Fruit fly (Drosophila melanogaster) whole organism, embryonic: ENCODE data around the gene cyr.

Source experiments
- Atf3 ChIP-seq: fragments of 200-800 bp; sonication (Bioruptor generic); optimal IDR thresholded peaks from 3 replicates; lab custom pipeline; 2016; ENCODE audit warnings: missing biosample characterization, missing genetic modification characterization
- CG17612 ChIP-seq: fragments of 200-800 bp; sonication (Bioruptor generic); IDR thresholded peaks from 2 replicates; pipeline ENCODE4 v1.3.6; 2022; ENCODE audit warnings: missing biosample characterization, missing genetic modification characterization
- CG30403 ChIP-seq: fragments of 200-800 bp; sonication (Bioruptor generic); optimal IDR thresholded peaks from 3 replicates; lab custom pipeline; 2016; ENCODE audit warnings: missing biosample characterization, missing genetic modification characterization
- CG4282 ChIP-seq: fragments of 200-800 bp; sonication (Bioruptor generic); optimal IDR thresholded peaks from 2 replicates; lab custom pipeline; 2016; ENCODE audit warnings: missing biosample characterization, missing genetic modification characterization
- CG4854 ChIP-seq: fragments of 200-800 bp; sonication (Bioruptor generic); optimal IDR thresholded peaks from 2 replicates; lab custom pipeline; 2016; ENCODE audit warnings: missing biosample characterization, missing genetic modification characterization, inconsistent platforms
- CG5245 ChIP-seq: fragments of 200-800 bp; sonication (Bioruptor generic); optimal IDR thresholded peaks from 3 replicates; lab custom pipeline; 2016; ENCODE audit warnings: missing biosample characterization, missing genetic modification characterization
- CG6272 ChIP-seq: fragments of 200-800 bp; sonication (Bioruptor generic); IDR thresholded peaks from 2 replicates; pipeline ENCODE4 v1.3.6; 2022; ENCODE audit warnings: missing biosample characterization, missing genetic modification characterization
- CG6654 ChIP-seq: fragments of 200-800 bp; sonication (Bioruptor generic); optimal IDR thresholded peaks from 2 replicates; lab custom pipeline; 2017; ENCODE audit warnings: missing biosample characterization, mild to moderate bottlenecking, missing genetic modification characterization
- Gsc ChIP-seq: fragments of 200-800 bp; sonication (Bioruptor generic); IDR thresholded peaks from 2 replicates; pipeline ENCODE4 v1.3.6; 2022; ENCODE audit warnings: missing biosample characterization, missing genetic modification characterization
- Lpt ChIP-seq: fragments of >200 bp; optimal IDR thresholded peaks from 2 replicates; lab custom pipeline; 2018; ENCODE audit warnings: missing biosample characterization, missing genetic modification characterization
- amos ChIP-seq: fragments of 200-800 bp; sonication (Bioruptor generic); IDR thresholded peaks from 2 replicates; pipeline ENCODE4 v1.3.6; 2022; ENCODE audit warnings: missing biosample characterization, missing genetic modification characterization; ENCODE audit not compliant: partially characterized antibody
- exex ChIP-seq: fragments of 200-800 bp; sonication (Bioruptor generic); optimal IDR thresholded peaks from 4 replicates; lab custom pipeline; 2018; ENCODE audit warnings: missing biosample characterization, mild to moderate bottlenecking, missing genetic modification characterization, moderate library complexity
- usp ChIP-seq: fragments of >200 bp; optimal IDR thresholded peaks from 2 replicates; lab custom pipeline; 2017; ENCODE audit warnings: missing biosample characterization, missing genetic modification characterization

dm6 chrX:8087113-8087512 lies 48.4 kb downstream of the cyr start, which contains the start of gene CG2256:
- TF ChIP-seq CG30403 (GFP tag; lab: Kevin White, UChicago): no peak
- TF ChIP-seq Atf3 (GFP tag; lab: Kevin White, UChicago): no peak
- TF ChIP-seq Lpt (GFP tag; lab: Kevin White, UChicago): no peak
- TF ChIP-seq exex (tag; lab: Kevin White, UChicago): no peak
- no peak for TF ChIP-seq Gsc (GFP tag; lab: Robert Waterston, UW)
- no peak for TF ChIP-seq CG4854 (GFP tag; lab: Kevin White, UChicago)
- TF ChIP-seq CG4282: no peak
- no peak for TF ChIP-seq CG6272
- no peak for TF ChIP-seq amos (GFP tag; lab: Robert Waterston, UW)
- no peak for TF ChIP-seq CG6654 (GFP tag; lab: Kevin White, UChicago)
- no peak for TF ChIP-seq CG17612
- TF ChIP-seq usp (GFP tag; lab: Kevin White, UChicago): no peak
- no peak for TF ChIP-seq CG5245 (GFP tag; lab: Kevin White, UChicago)
